Worm (Caenorhabditis elegans) whole organism, young adult: ENCODE results near the gene mdt-10.
A peak's percentile ranks its signal among the peaks of the same experiment; 100 is the strongest.

Experiments used
- F33H1.4 ChIP-seq: fragments of 200-800 bp; sonication (Bioruptor generic); IDR thresholded peaks from 2 replicates; pipeline ENCODE4 v1.3.6; 2022; ENCODE audit warnings: missing genetic modification reagents, missing genetic modification characterization, missing compliant biosample characterization
- F49E8.2 ChIP-seq: sonication (generic microtip); optimal IDR thresholded peaks from 3 replicates; lab custom pipeline; 2017; ENCODE audit warnings: missing genetic modification characterization, mild to moderate bottlenecking, missing compliant biosample characterization, antibody characterized with exemption, moderate library complexity; ENCODE audit not compliant: insufficient read depth
- F57C9.4 ChIP-seq: sonication (generic microtip); optimal IDR thresholded peaks from 2 replicates; lab custom pipeline; 2017; ENCODE audit warnings: mild to moderate bottlenecking, missing genetic modification characterization, missing compliant biosample characterization
- K11D2.4 ChIP-seq: fragments of 200-800 bp; sonication (Bioruptor generic); IDR thresholded peaks from 2 replicates; pipeline ENCODE4 v1.3.6; 2022; ENCODE audit warnings: missing genetic modification reagents, missing genetic modification characterization, missing compliant biosample characterization
- Y53G8AR.9 ChIP-seq: fragments of 200-800 bp; sonication (Bioruptor generic); conservative IDR thresholded peaks from 2 replicates; pipeline ENCODE4 v1.3.6; 2022; ENCODE audit warnings: missing genetic modification reagents, missing genetic modification characterization, missing compliant biosample characterization
- ceh-100 ChIP-seq: fragments of 200-800 bp; sonication (Bioruptor generic); IDR thresholded peaks from 2 replicates; pipeline ENCODE4 v1.3.6; 2022; ENCODE audit warnings: missing genetic modification reagents, missing genetic modification characterization, missing compliant biosample characterization
- hlh-12 ChIP-seq: sonication (generic microtip); optimal IDR thresholded peaks from 2 replicates; lab custom pipeline; 2016; ENCODE audit warnings: missing genetic modification characterization, missing compliant biosample characterization
- hlh-26 ChIP-seq: fragments of 200-800 bp; sonication (Bioruptor generic); conservative IDR thresholded peaks from 2 replicates; pipeline ENCODE4 v1.3.6; 2022; ENCODE audit warnings: missing genetic modification reagents, missing genetic modification characterization, missing compliant biosample characterization
- mel-28 ChIP-seq: sonication (generic microtip); optimal IDR thresholded peaks from 2 replicates; lab custom pipeline; 2016; ENCODE audit warnings: borderline replicate concordance, mild to moderate bottlenecking, missing genetic modification characterization, missing compliant biosample characterization
- nhr-120 ChIP-seq: fragments of 200-800 bp; sonication (Bioruptor generic); IDR thresholded peaks from 2 replicates; pipeline ENCODE4 v1.3.6; 2022; ENCODE audit warnings: missing genetic modification characterization, missing compliant biosample characterization
- nhr-80 ChIP-seq: sonication (generic microtip); optimal IDR thresholded peaks from 2 replicates; lab custom pipeline; 2016; ENCODE audit warnings: missing genetic modification characterization, missing compliant biosample characterization
- pha-4 ChIP-seq: fragments of 150-350 bp; sonication (generic microtip); optimal IDR thresholded peaks from 2 replicates; lab custom pipeline; 2014; ENCODE audit warnings: missing biosample characterization, missing genetic modification reagents, missing genetic modification characterization
- snpc-1.1 ChIP-seq: sonication (generic microtip); optimal IDR thresholded peaks from 2 replicates; lab custom pipeline; 2017; ENCODE audit warnings: missing genetic modification characterization, mild to moderate bottlenecking, missing compliant biosample characterization, antibody characterized with exemption, moderate library complexity, missing genotype, missing genetic modification reagents; ENCODE audit not compliant: insufficient read depth

ce11 chrII:7891869-7892615 is 37.2 kb upstream of the mdt-10 start:
- TF ChIP-seq pha-4 (no peak), hlh-26 (GFP tag; lab: Robert Waterston, UW) (no peak), nhr-120 (GFP tag; lab: Robert Waterston, UW) (no peak), Y53G8AR.9 (GFP tag; lab: Robert Waterston, UW) (no peak), F33H1.4 (GFP tag; lab: Robert Waterston, UW) (no peak), snpc-1.1 (tag; lab: Kevin White, UChicago) (no peak), mel-28 (tag; lab: Kevin White, UChicago) (no peak), ceh-100 (no peak), hlh-12 (tag; lab: Kevin White, UChicago) (no peak), F57C9.4 (tag; lab: Kevin White, UChicago) (no peak), K11D2.4 (GFP tag; lab: Robert Waterston, UW) (no peak), F49E8.2 (no peak), nhr-80 (tag; lab: Kevin White, UChicago) (peak; percentile 62)
